Fruit fly (Drosophila melanogaster) whole organism, embryonic: ENCODE results near the gene Phyhd1.

ENCODE experiments used
- CG10979 ChIP-seq: fragments of 200-800 bp; sonication (Bioruptor generic); optimal IDR thresholded peaks from 2 replicates; lab custom pipeline; 2018; ENCODE audit warnings: missing biosample characterization, mild to moderate bottlenecking, missing genetic modification characterization, moderate library complexity
- CG12155 ChIP-seq: fragments of 200-800 bp; sonication (Bioruptor generic); optimal IDR thresholded peaks from 3 replicates; lab custom pipeline; 2016; ENCODE audit warnings: missing biosample characterization, missing genetic modification characterization
- CG12942 ChIP-seq: fragments of 200-800 bp; sonication (Bioruptor generic); optimal IDR thresholded peaks from 3 replicates; lab custom pipeline; 2016; ENCODE audit warnings: missing biosample characterization, missing genetic modification characterization
- CG14710 ChIP-seq: fragments of 200-800 bp; sonication (Bioruptor generic); optimal IDR thresholded peaks from 3 replicates; lab custom pipeline; 2019; ENCODE audit warnings: missing biosample characterization, mild to moderate bottlenecking, missing genetic modification characterization, moderate library complexity
- CG14860 ChIP-seq: fragments of 200-800 bp; sonication (Bioruptor generic); IDR thresholded peaks from 3 replicates; pipeline ENCODE4 v1.3.6; 2022; ENCODE audit warnings: missing biosample characterization, missing genetic modification characterization; ENCODE audit not compliant: partially characterized antibody
- CG15514 ChIP-seq: fragments of 200-800 bp; sonication (Bioruptor generic); optimal IDR thresholded peaks from 3 replicates; lab custom pipeline; 2017; ENCODE audit warnings: missing biosample characterization, missing genetic modification characterization, mild to moderate bottlenecking, moderate library complexity, missing genetic modification reagents
- CG1792 ChIP-seq: fragments of 200-800 bp; sonication (Bioruptor generic); optimal IDR thresholded peaks from 2 replicates; lab custom pipeline; 2016; ENCODE audit warnings: missing biosample characterization, missing genetic modification characterization
- CG2678 ChIP-seq: fragments of 200-800 bp; sonication (Bioruptor generic); optimal IDR thresholded peaks from 3 replicates; lab custom pipeline; 2019; ENCODE audit warnings: missing biosample characterization, mild to moderate bottlenecking, missing genetic modification characterization, moderate library complexity
- CG3726 ChIP-seq: fragments of 200-800 bp; sonication (Bioruptor generic); IDR thresholded peaks from 3 replicates; pipeline ENCODE4, ENCODE4 v1.3.6; 2022; ENCODE audit warnings: missing biosample characterization, missing genetic modification characterization
- CG42726 ChIP-seq: fragments of 200-800 bp; sonication (Bioruptor generic); IDR thresholded peaks from 2 replicates; pipeline ENCODE4 v1.3.6; 2022; ENCODE audit warnings: missing biosample characterization, missing genetic modification characterization; ENCODE audit not compliant: partially characterized antibody
- CG4820 ChIP-seq: fragments of 200-800 bp; sonication (Bioruptor generic); optimal IDR thresholded peaks from 3 replicates; lab custom pipeline; 2016; ENCODE audit warnings: missing biosample characterization, missing genetic modification characterization
- CG4854 ChIP-seq: fragments of 200-800 bp; sonication (Bioruptor generic); optimal IDR thresholded peaks from 2 replicates; lab custom pipeline; 2016; ENCODE audit warnings: missing biosample characterization, missing genetic modification characterization, inconsistent platforms
- CG6689 ChIP-seq: fragments of 200-800 bp; sonication (Bioruptor generic); IDR thresholded peaks from 2 replicates; pipeline ENCODE4 v1.3.6; 2022; ENCODE audit warnings: missing biosample characterization, missing genetic modification characterization
- CG7556 ChIP-seq: fragments of 200-800 bp; sonication (Bioruptor generic); optimal IDR thresholded peaks from 2 replicates; lab custom pipeline; 2017; ENCODE audit warnings: missing biosample characterization, mild to moderate bottlenecking, missing genetic modification characterization
- CG7786 ChIP-seq: fragments of 200-800 bp; sonication (Bioruptor generic); optimal IDR thresholded peaks from 2 replicates; lab custom pipeline; 2016; ENCODE audit warnings: missing biosample characterization, missing genetic modification characterization
- CG8388 ChIP-seq: fragments of 200-800 bp; sonication (Bioruptor generic); optimal IDR thresholded peaks from 2 replicates; lab custom pipeline; 2019; ENCODE audit warnings: missing biosample characterization, mild to moderate bottlenecking, missing genetic modification characterization, moderate library complexity
- CG8924 ChIP-seq: fragments of 200-800 bp; optimal IDR thresholded peaks from 3 replicates; lab custom pipeline; 2019; ENCODE audit warnings: missing biosample characterization, mild to moderate bottlenecking, missing genetic modification characterization, moderate library complexity
- CG9215 ChIP-seq: fragments of 200-800 bp; sonication (Bioruptor generic); IDR thresholded peaks from 2 replicates; pipeline ENCODE4 v1.3.6; 2022; ENCODE audit warnings: missing biosample characterization, missing genetic modification characterization
- CG9817 ChIP-seq: fragments of 200-800 bp; sonication (Bioruptor generic); optimal IDR thresholded peaks from 2 replicates; lab custom pipeline; 2018; ENCODE audit warnings: missing biosample characterization, mild to moderate bottlenecking, missing genetic modification characterization, moderate library complexity
- CTCF ChIP-seq: fragments of 200-800 bp; sonication (Bioruptor generic); optimal IDR thresholded peaks from 2 replicates; lab custom pipeline; 2017; ENCODE audit warnings: missing biosample characterization, mild to moderate bottlenecking, missing genetic modification characterization, moderate library complexity
- Dll ChIP-seq: fragments of 200-800 bp; sonication (Bioruptor generic); IDR thresholded peaks from 4 replicates; pipeline ENCODE4 v1.3.6; 2022; ENCODE audit warnings: missing biosample characterization, missing genetic modification characterization; ENCODE audit not compliant: partially characterized antibody
- Drgx ChIP-seq: fragments of 200-800 bp; sonication (Bioruptor generic); IDR thresholded peaks from 2 replicates; pipeline ENCODE4 v1.3.6; 2022; ENCODE audit warnings: missing biosample characterization, missing genetic modification characterization
- Hand ChIP-seq: fragments of 200-800 bp; sonication (Bioruptor generic); optimal IDR thresholded peaks from 2 replicates; lab custom pipeline; 2017; ENCODE audit warnings: mild to moderate bottlenecking, missing biosample characterization, missing genetic modification reagents, missing genetic modification characterization
- HmgZ ChIP-seq: fragments of 200-800 bp; sonication (Bioruptor generic); optimal IDR thresholded peaks from 2 replicates; lab custom pipeline; 2018; ENCODE audit warnings: missing biosample characterization, mild to moderate bottlenecking, missing genetic modification characterization
- Max ChIP-seq: fragments of 200-800 bp; sonication (Bioruptor generic); optimal IDR thresholded peaks from 2 replicates; lab custom pipeline; 2016; ENCODE audit warnings: missing biosample characterization, mild to moderate bottlenecking, missing genetic modification characterization
- Med ChIP-seq: fragments of 200-800 bp; sonication (Bioruptor generic); peaks from one replicate; lab custom pipeline; 2016; ENCODE audit warnings: missing biosample characterization, missing genetic modification characterization, mild to moderate bottlenecking, inconsistent platforms, moderate library complexity
- NK7.1 ChIP-seq: fragments of 200-800 bp; sonication (Bioruptor generic); optimal IDR thresholded peaks from 3 replicates; lab custom pipeline; 2016; ENCODE audit warnings: missing biosample characterization, missing genetic modification characterization
- chm ChIP-seq: fragments of 200-800 bp; sonication (Bioruptor generic); IDR thresholded peaks from 2 replicates; pipeline ENCODE4 v1.3.6; 2022; ENCODE audit warnings: missing biosample characterization, missing genetic modification characterization
- danr ChIP-seq: fragments of 200-800 bp; sonication (Bioruptor generic); IDR thresholded peaks from 2 replicates; pipeline ENCODE4 v1.3.6; 2022; ENCODE audit warnings: missing biosample characterization, missing genetic modification characterization
- disco-r ChIP-seq: fragments of 200-800 bp; sonication (Bioruptor generic); optimal IDR thresholded peaks from 2 replicates; lab custom pipeline; 2016; ENCODE audit warnings: missing biosample characterization, missing genetic modification characterization
- ems ChIP-seq: fragments of 200-800 bp; sonication (Bioruptor generic); optimal IDR thresholded peaks from 3 replicates; lab custom pipeline; 2016; ENCODE audit warnings: missing biosample characterization, missing genetic modification characterization
- eve ChIP-seq, 2 experiments: fragments of >200 bp; optimal IDR thresholded peaks; 2 replicates each; lab custom pipeline; 2017; ENCODE audit warnings: missing biosample characterization in 2 of 2, missing genetic modification characterization in 2 of 2
- fd3F ChIP-seq: fragments of 200-800 bp; sonication (Bioruptor generic); optimal IDR thresholded peaks from 2 replicates; lab custom pipeline; 2018; ENCODE audit warnings: missing biosample characterization, mild to moderate bottlenecking, missing genetic modification characterization, moderate library complexity
- hkb ChIP-seq, 2 experiments: fragments of 200-800 bp in 1 of 2; fragments of >200 bp in 1 of 2; sonication (Bioruptor generic) in 1 of 2; IDR thresholded peaks in 1 of 2; optimal IDR thresholded peaks in 1 of 2; 2 replicates each; pipeline versions ENCODE4 v1.3.6 to Lab custom; 2017 to 2022; ENCODE audit warnings: missing biosample characterization in 1 of 2, missing genetic modification characterization in 1 of 2
- maf-S ChIP-seq: fragments of 200-800 bp; sonication (Bioruptor generic); optimal IDR thresholded peaks from 2 replicates; lab custom pipeline; 2016; ENCODE audit warnings: missing biosample characterization, missing genetic modification characterization
- p53 ChIP-seq: fragments of 200-800 bp; sonication (Bioruptor generic); optimal IDR thresholded peaks from 2 replicates; lab custom pipeline; 2016; ENCODE audit warnings: missing biosample characterization, missing genetic modification characterization
- pfk ChIP-seq: fragments of 200-800 bp; sonication (Bioruptor generic); optimal IDR thresholded peaks from 2 replicates; lab custom pipeline; 2018; ENCODE audit warnings: missing biosample characterization, mild to moderate bottlenecking, missing genetic modification characterization, moderate library complexity
- psq ChIP-seq: fragments of 200-800 bp; sonication (Bioruptor generic); optimal IDR thresholded peaks from 2 replicates; lab custom pipeline; 2017; ENCODE audit warnings: missing biosample characterization, missing genetic modification characterization
- sd ChIP-seq: fragments of 200-800 bp; sonication (Bioruptor generic); optimal IDR thresholded peaks from 3 replicates; lab custom pipeline; 2018; ENCODE audit warnings: missing biosample characterization, mild to moderate bottlenecking, missing genetic modification characterization, moderate library complexity
- slou ChIP-seq: fragments of 200-800 bp; sonication (Bioruptor generic); optimal IDR thresholded peaks from 3 replicates; lab custom pipeline; 2016; ENCODE audit warnings: missing biosample characterization, missing genetic modification characterization
- yki ChIP-seq: fragments of >200 bp; optimal IDR thresholded peaks from 3 replicates; lab custom pipeline; 2018
- zfh2 ChIP-seq: fragments of 200-800 bp; sonication (Bioruptor generic); optimal IDR thresholded peaks from 2 replicates; lab custom pipeline; 2016; ENCODE audit warnings: missing biosample characterization, missing genetic modification characterization

Phyhd1 gene

DNA sequence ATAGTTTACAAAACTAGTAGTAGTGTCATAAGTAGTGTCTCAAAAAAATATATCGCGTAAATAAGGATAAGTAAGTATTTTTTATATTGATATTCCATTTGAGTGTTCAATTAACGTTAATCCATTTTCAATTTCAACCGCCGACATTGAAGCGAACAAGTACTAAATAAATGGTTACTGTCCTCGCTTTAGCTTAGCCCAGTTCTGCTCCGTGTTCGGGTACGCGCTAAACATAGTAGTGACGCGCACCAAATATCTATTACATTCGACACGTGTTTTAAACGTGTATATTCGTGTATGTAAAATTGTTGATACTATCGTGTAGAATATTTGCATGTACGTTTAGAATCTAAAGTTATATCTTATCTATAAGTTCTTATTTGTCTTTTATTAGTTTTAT is 5.6 kb downstream of the Phyhd1 start (continued):
- TF ChIP-seq zfh2 (GFP tag; lab: Kevin White, UChicago): peak; percentile 60
- TF ChIP-seq Drgx (GFP tag; lab: Robert Waterston, UW): no peak
- TF ChIP-seq CG4854 (GFP tag; lab: Kevin White, UChicago): peak; percentile 28
- no peak for TF ChIP-seq CG6689 (GFP tag; lab: Robert Waterston, UW)
- TF ChIP-seq slou (GFP tag; lab: Kevin White, UChicago): peak; percentile 52
- peak; percentile 1 for TF ChIP-seq CG7556 (GFP tag; lab: Kevin White, UChicago)
- peak; percentile 23 for TF ChIP-seq CG12942
- TF ChIP-seq maf-S (GFP tag; lab: Kevin White, UChicago): peak; percentile 48
- peak; percentile 56 for TF ChIP-seq CG15514 (GFP tag; lab: Kevin White, UChicago)
- TF ChIP-seq Med (GFP tag; lab: Kevin White, UChicago): peak; percentile 93
- TF ChIP-seq psq: no peak
- TF ChIP-seq Hand (GFP tag; lab: Kevin White, UChicago): no peak
- peak; percentile 68 for TF ChIP-seq CG14710 (tag; lab: Kevin White, UChicago)
- peak; percentile 92 for TF ChIP-seq CG42726 (GFP tag; lab: Robert Waterston, UW)
- peak; percentile 38 for TF ChIP-seq CG7786 (GFP tag; lab: Kevin White, UChicago)
- no peak for TF ChIP-seq fd3F (GFP tag; lab: Kevin White, UChicago)
- no peak for TF ChIP-seq CG1792 (GFP tag; lab: Kevin White, UChicago)
- TF ChIP-seq CG9215: no peak
- TF ChIP-seq CTCF: peak; percentile 88
- TF ChIP-seq ems (GFP tag; lab: Kevin White, UChicago): peak; percentile 9
- peak; percentile 7 for TF ChIP-seq Max (GFP tag; lab: Kevin White, UChicago)
- TF ChIP-seq Dll: peak; percentile 79
- no peak for TF ChIP-seq yki (lab: Kevin White, UChicago)
- TF ChIP-seq sd (tag; lab: Kevin White, UChicago): peak; percentile 70
- TF ChIP-seq CG14860 (GFP tag; lab: Robert Waterston, UW): peak; percentile 55; the same call in 2 of the 3 replicates
- peak; percentile 58 for TF ChIP-seq p53 (GFP tag; lab: Kevin White, UChicago)
- TF ChIP-seq disco-r (GFP tag; lab: Kevin White, UChicago): peak; percentile 25
- TF ChIP-seq pfk (GFP tag; lab: Kevin White, UChicago): no peak
- no peak for TF ChIP-seq danr
- TF ChIP-seq CG8388: no peak
- peak; percentile 22 for TF ChIP-seq CG9817 (tag; lab: Kevin White, UChicago)
- peak; percentile 15 for TF ChIP-seq CG12155

DNA sequence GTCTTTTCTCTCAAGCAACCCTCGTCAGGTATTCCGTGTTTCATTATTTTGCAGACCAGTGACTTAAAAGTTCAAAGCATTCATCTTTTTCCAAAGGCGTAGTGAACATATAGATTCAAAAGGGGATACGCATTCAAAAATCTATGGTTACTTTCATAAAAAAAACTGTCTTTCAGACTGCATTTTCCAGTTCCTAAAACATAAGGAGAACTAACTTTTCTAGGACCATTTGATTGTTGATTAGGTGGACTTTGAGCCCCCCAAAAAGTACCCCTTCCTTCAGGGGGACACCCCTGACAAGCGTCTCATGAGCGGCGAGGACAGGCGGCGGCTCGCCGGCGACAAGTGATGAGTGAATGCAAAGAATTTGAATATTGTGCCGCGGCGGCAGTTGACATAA is 7.2 kb downstream of the Phyhd1 start:
- TF ChIP-seq NK7.1: no peak
- no peak for TF ChIP-seq CG3726
- TF ChIP-seq CG2678 (tag; lab: Kevin White, UChicago): no peak
- no peak for TF ChIP-seq hkb (optimal IDR thresholded peaks at IDR 0.05; lab: Kevin White, UChicago)
- TF ChIP-seq hkb (GFP tag; IDR thresholded peaks at IDR 0.05; lab: Robert Waterston, UW): 0 out of 2 replicates have a peak, but pooled peaks have one; percentile 33
- peak; percentile 41 for TF ChIP-seq Med (GFP tag; lab: Kevin White, UChicago)
- TF ChIP-seq zfh2 (GFP tag; lab: Kevin White, UChicago): no peak
- TF ChIP-seq chm (GFP tag; lab: Robert Waterston, UW): peak; percentile 26; the same call in 1 of the 2 replicates
- no peak for TF ChIP-seq CG8924 (tag; lab: Kevin White, UChicago)
- TF ChIP-seq HmgZ (tag; lab: Kevin White, UChicago): no peak
- no peak for TF ChIP-seq CG10979 (tag; lab: Kevin White, UChicago)
- no peak for TF ChIP-seq eve (GFP tag; optimal IDR thresholded peaks at IDR 0.05; lab: Kevin White, UChicago)
- no peak for TF ChIP-seq CTCF
- TF ChIP-seq CG4820 (GFP tag; lab: Kevin White, UChicago): no peak
- TF ChIP-seq, all 482 proteins: peak for 3
